Worm (Caenorhabditis elegans): ENCODE results near the gene sra-31.

DNA sequence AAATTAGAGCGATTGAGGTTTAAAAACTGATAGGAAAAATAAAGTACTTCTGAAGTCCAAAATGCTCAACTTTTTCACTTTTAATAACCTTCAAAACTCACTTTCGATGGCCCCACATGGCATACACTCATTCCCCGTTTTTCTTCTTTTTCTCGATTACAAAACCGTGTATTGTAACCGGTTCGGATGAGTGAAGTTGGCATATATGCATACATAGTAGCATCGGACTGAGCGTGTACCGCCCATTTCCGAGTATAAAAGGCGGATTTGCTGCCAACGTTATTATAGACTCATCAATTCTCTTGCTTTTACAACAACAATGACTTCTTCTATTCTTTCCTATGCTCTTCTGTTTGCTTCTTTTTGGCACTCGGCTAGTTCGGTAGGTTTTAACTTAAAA, 4.5 kb upstream of the sra-31 start, which contains the start of gene C56C10.4:
- TF ChIP-seq fkh-8 (tag; optimal IDR thresholded peaks at IDR 0.05): no peak
- no peak for TF ChIP-seq ces-1 (GFP tag; optimal IDR thresholded peaks at IDR 0.05)
- TF ChIP-seq mdl-1 (tag; optimal IDR thresholded peaks at IDR 0.05): no peak
- TF ChIP-seq fos-1 (tag; optimal IDR thresholded peaks at IDR 0.05): no peak

All from whole organism, L1 larva.